Fruit fly (Drosophila melanogaster) whole organism, embryonic: ENCODE measurements around the gene chrb.

ENCODE experiments used
- Antp ChIP-seq: fragments of 200-800 bp; sonication (Bioruptor generic); optimal IDR thresholded peaks from 3 replicates; lab custom pipeline; 2016; ENCODE audit warnings: missing biosample characterization, missing genetic modification characterization
- B-H1 ChIP-seq: fragments of 200-800 bp; sonication (Bioruptor generic); IDR thresholded peaks from 3 replicates; pipeline ENCODE4 v1.3.6; 2022; ENCODE audit warnings: missing biosample characterization, missing genetic modification characterization
- B-H2 ChIP-seq: fragments of 200-800 bp; sonication (Bioruptor generic); optimal IDR thresholded peaks from 2 replicates; lab custom pipeline; 2018; ENCODE audit warnings: missing biosample characterization, mild to moderate bottlenecking, missing genetic modification characterization
- BtbVII ChIP-seq: fragments of 200-800 bp; sonication (Bioruptor generic); optimal IDR thresholded peaks from 3 replicates; lab custom pipeline; 2017; ENCODE audit warnings: missing biosample characterization, mild to moderate bottlenecking, missing genetic modification characterization
- CG10366 ChIP-seq: fragments of 200-800 bp; sonication (Bioruptor generic); IDR thresholded peaks from 2 replicates; pipeline ENCODE4 v1.3.6; 2022; ENCODE audit warnings: missing biosample characterization, missing genetic modification characterization
- CG11456 ChIP-seq: fragments of 200-800 bp; sonication (Bioruptor generic); IDR thresholded peaks from 3 replicates; pipeline ENCODE4 v1.3.6; 2022; ENCODE audit warnings: missing biosample characterization, missing genetic modification characterization
- CG11723 ChIP-seq: fragments of 200-800 bp; sonication (Bioruptor generic); optimal IDR thresholded peaks from 2 replicates; lab custom pipeline; 2017; ENCODE audit warnings: missing biosample characterization, mild to moderate bottlenecking, missing genetic modification characterization
- CG12071 ChIP-seq: fragments of 200-800 bp; sonication (Bioruptor generic); optimal IDR thresholded peaks from 3 replicates; lab custom pipeline; 2018; ENCODE audit warnings: missing biosample characterization, mild to moderate bottlenecking, missing genetic modification characterization
- CG12236 ChIP-seq: fragments of 200-800 bp; sonication (Bioruptor generic); optimal IDR thresholded peaks from 2 replicates; lab custom pipeline; 2016; ENCODE audit warnings: missing biosample characterization, missing genetic modification characterization
- CG1233 ChIP-seq: fragments of 200-800 bp; sonication (Bioruptor generic); optimal IDR thresholded peaks from 4 replicates; lab custom pipeline; 2018; ENCODE audit warnings: missing biosample characterization, mild to moderate bottlenecking, missing genetic modification characterization
- CG14860 ChIP-seq: fragments of 200-800 bp; sonication (Bioruptor generic); IDR thresholded peaks from 3 replicates; pipeline ENCODE4 v1.3.6; 2022; ENCODE audit warnings: missing biosample characterization, missing genetic modification characterization; ENCODE audit not compliant: partially characterized antibody
- CG15011 ChIP-seq: fragments of 200-800 bp; sonication (Bioruptor generic); optimal IDR thresholded peaks from 3 replicates; lab custom pipeline; 2018; ENCODE audit warnings: missing biosample characterization, mild to moderate bottlenecking, missing genetic modification characterization
- CG15269 ChIP-seq: fragments of 200-800 bp; sonication (Bioruptor generic); optimal IDR thresholded peaks from 2 replicates; lab custom pipeline; 2018; ENCODE audit warnings: missing biosample characterization, mild to moderate bottlenecking, missing genetic modification characterization, moderate library complexity
- CG15514 ChIP-seq: fragments of 200-800 bp; sonication (Bioruptor generic); optimal IDR thresholded peaks from 3 replicates; lab custom pipeline; 2017; ENCODE audit warnings: missing biosample characterization, missing genetic modification characterization, mild to moderate bottlenecking, moderate library complexity, missing genetic modification reagents
- CG1832 ChIP-seq: fragments of 200-800 bp; sonication (Bioruptor generic); optimal IDR thresholded peaks from 2 replicates; lab custom pipeline; 2017; ENCODE audit warnings: missing biosample characterization, mild to moderate bottlenecking, missing genetic modification characterization, inconsistent platforms
- CG2889 ChIP-seq: fragments of 200-800 bp; sonication (Bioruptor generic); IDR thresholded peaks from 3 replicates; pipeline ENCODE4 v1.3.6; 2022; ENCODE audit warnings: missing biosample characterization, missing genetic modification characterization
- CG30431 ChIP-seq: fragments of 200-800 bp; sonication (Bioruptor generic); optimal IDR thresholded peaks from 2 replicates; lab custom pipeline; 2017; ENCODE audit warnings: missing biosample characterization, missing genetic modification characterization
- CG31365 ChIP-seq: fragments of 200-800 bp; sonication (Bioruptor generic); optimal IDR thresholded peaks from 2 replicates; lab custom pipeline; 2018; ENCODE audit warnings: missing biosample characterization, mild to moderate bottlenecking, missing genetic modification characterization
- CG3407 ChIP-seq: fragments of 200-800 bp; sonication (Bioruptor generic); optimal IDR thresholded peaks from 2 replicates; lab custom pipeline; 2018; ENCODE audit warnings: missing biosample characterization, mild to moderate bottlenecking, missing genetic modification characterization
- CG4328 ChIP-seq: fragments of 200-800 bp; sonication (Bioruptor generic); optimal IDR thresholded peaks from 3 replicates; lab custom pipeline; 2017; ENCODE audit warnings: missing biosample characterization, missing genetic modification reagents, missing genetic modification characterization
- CG4404 ChIP-seq: fragments of 200-800 bp; sonication (Bioruptor generic); IDR thresholded peaks from 2 replicates; pipeline ENCODE4 v1.3.6; 2022; ENCODE audit warnings: missing biosample characterization, missing genetic modification characterization
- CG6765 ChIP-seq: fragments of 200-800 bp; sonication (Bioruptor generic); optimal IDR thresholded peaks from 3 replicates; lab custom pipeline; 2017; ENCODE audit warnings: missing biosample characterization, mild to moderate bottlenecking, missing genetic modification characterization
- CG7786 ChIP-seq: fragments of 200-800 bp; sonication (Bioruptor generic); optimal IDR thresholded peaks from 2 replicates; lab custom pipeline; 2016; ENCODE audit warnings: missing biosample characterization, missing genetic modification characterization
- CG7928 ChIP-seq: fragments of 200-800 bp; sonication (Bioruptor generic); optimal IDR thresholded peaks from 2 replicates; lab custom pipeline; 2017; ENCODE audit warnings: missing biosample characterization, mild to moderate bottlenecking, missing genetic modification characterization
- CG8281 ChIP-seq: fragments of 200-800 bp; sonication (Bioruptor generic); optimal IDR thresholded peaks from 2 replicates; lab custom pipeline; 2018; ENCODE audit warnings: missing biosample characterization, mild to moderate bottlenecking, missing genetic modification characterization, moderate library complexity
- CG8765 ChIP-seq: fragments of 200-800 bp; sonication (Bioruptor generic); IDR thresholded peaks from 2 replicates; pipeline ENCODE4 v1.3.6; 2022; ENCODE audit warnings: missing biosample characterization, missing genetic modification characterization
- CG8924 ChIP-seq: fragments of 200-800 bp; optimal IDR thresholded peaks from 3 replicates; lab custom pipeline; 2019; ENCODE audit warnings: missing biosample characterization, mild to moderate bottlenecking, missing genetic modification characterization, moderate library complexity
- CG8944 ChIP-seq: fragments of 200-800 bp; sonication (Bioruptor generic); optimal IDR thresholded peaks from 3 replicates; lab custom pipeline; 2016; ENCODE audit warnings: missing biosample characterization, missing genetic modification characterization
- CkIIα-i1 ChIP-seq: fragments of 200-800 bp; sonication (Bioruptor generic); IDR thresholded peaks from 2 replicates; pipeline ENCODE4 v1.3.6; 2022; ENCODE audit warnings: missing biosample characterization, missing genetic modification characterization
- CoRest ChIP-seq: fragments of 200-800 bp; sonication (Bioruptor generic); optimal IDR thresholded peaks from 3 replicates; lab custom pipeline; 2018; ENCODE audit warnings: missing biosample characterization, mild to moderate bottlenecking, missing genetic modification characterization, moderate library complexity
- HmgZ ChIP-seq: fragments of 200-800 bp; sonication (Bioruptor generic); optimal IDR thresholded peaks from 2 replicates; lab custom pipeline; 2018; ENCODE audit warnings: missing biosample characterization, mild to moderate bottlenecking, missing genetic modification characterization
- Lhr ChIP-seq: fragments of 200-800 bp; sonication (Bioruptor generic); optimal IDR thresholded peaks from 3 replicates; lab custom pipeline; 2017; ENCODE audit warnings: mild to moderate bottlenecking, missing biosample characterization, missing genetic modification reagents, missing genetic modification characterization
- MTF-1 ChIP-seq: fragments of 200-800 bp; sonication (Bioruptor generic); optimal IDR thresholded peaks from 2 replicates; lab custom pipeline; 2018; ENCODE audit warnings: missing biosample characterization, mild to moderate bottlenecking, missing genetic modification characterization, borderline replicate concordance
- Mrtf ChIP-seq: fragments of 200-800 bp; sonication (Bioruptor generic); IDR thresholded peaks from 3 replicates; pipeline ENCODE4 v1.3.6; 2022; ENCODE audit warnings: missing biosample characterization, missing genetic modification characterization
- Oaz ChIP-seq: fragments of 200-800 bp; sonication (Bioruptor generic); IDR thresholded peaks from 2 replicates; pipeline ENCODE4 v1.3.6; 2022; ENCODE audit warnings: missing biosample characterization, missing genetic modification characterization
- Poxn ChIP-seq: fragments of 200-800 bp; sonication (Bioruptor generic); IDR thresholded peaks from 2 replicates; pipeline ENCODE4 v1.3.6; 2022; ENCODE audit warnings: missing biosample characterization, missing genetic modification characterization
- Spps ChIP-seq: fragments of 200-800 bp; sonication (Bioruptor generic); optimal IDR thresholded peaks from 2 replicates; lab custom pipeline; 2018; ENCODE audit warnings: missing biosample characterization, mild to moderate bottlenecking, missing genetic modification characterization
- TFAM ChIP-seq: fragments of 200-800 bp; sonication (Bioruptor generic); optimal IDR thresholded peaks from 2 replicates; lab custom pipeline; 2017; ENCODE audit warnings: missing biosample characterization, missing genetic modification characterization, inconsistent platforms
- Trl ChIP-seq, 3 experiments: fragments of >200 bp in 2 of 3; fragments of 200-800 bp in 1 of 3; sonication (Bioruptor generic) in 1 of 3; optimal IDR thresholded peaks; 2 replicates in 1 of 3; 3 replicates in 2 of 3; lab custom pipeline; 2016 to 2017; ENCODE audit warnings: missing biosample characterization in 1 of 3, missing genetic modification characterization in 1 of 3
- ato ChIP-seq: fragments of 200-800 bp; sonication (Bioruptor generic); IDR thresholded peaks from 2 replicates; pipeline ENCODE4 v1.3.6; 2022; ENCODE audit warnings: missing biosample characterization, missing genetic modification characterization; ENCODE audit not compliant: partially characterized antibody
- chinmo ChIP-seq: fragments of 200-800 bp; sonication (Bioruptor generic); IDR thresholded peaks from 4 replicates; pipeline ENCODE4 v1.3.6; 2022; ENCODE audit warnings: missing biosample characterization, missing genetic modification characterization; ENCODE audit not compliant: partially characterized antibody
- ewg ChIP-seq: fragments of 200-800 bp; sonication (Bioruptor generic); optimal IDR thresholded peaks from 3 replicates; lab custom pipeline; 2017; ENCODE audit warnings: mild to moderate bottlenecking, missing biosample characterization, missing genetic modification reagents, missing genetic modification characterization
- fd102C ChIP-seq: fragments of 200-800 bp; sonication (Bioruptor generic); optimal IDR thresholded peaks from 2 replicates; lab custom pipeline; 2018; ENCODE audit warnings: missing biosample characterization, mild to moderate bottlenecking, missing genetic modification characterization, moderate library complexity
- fru ChIP-seq: fragments of >200 bp; optimal IDR thresholded peaks from 2 replicates; lab custom pipeline; 2017
- fu2 ChIP-seq: fragments of 200-800 bp; sonication (Bioruptor generic); optimal IDR thresholded peaks from 2 replicates; lab custom pipeline; 2016; ENCODE audit warnings: missing biosample characterization, missing genetic modification characterization
- h ChIP-seq: fragments of >200 bp; optimal IDR thresholded peaks from 2 replicates; lab custom pipeline; 2017
- hth ChIP-seq: fragments of >200 bp; optimal IDR thresholded peaks from 2 replicates; lab custom pipeline; 2017; ENCODE audit warnings: inconsistent platforms
- jumu ChIP-seq: fragments of 200-800 bp; sonication (Bioruptor generic); optimal IDR thresholded peaks from 3 replicates; lab custom pipeline; 2016; ENCODE audit warnings: missing biosample characterization, missing genetic modification characterization
- nau ChIP-seq: fragments of 200-800 bp; sonication (Bioruptor generic); optimal IDR thresholded peaks from 3 replicates; lab custom pipeline; 2017; ENCODE audit warnings: missing biosample characterization, mild to moderate bottlenecking, missing genetic modification characterization, missing genetic modification reagents
- pb ChIP-seq: fragments of 200-800 bp; sonication (Bioruptor generic); optimal IDR thresholded peaks from 3 replicates; lab custom pipeline; 2016; ENCODE audit warnings: missing biosample characterization, missing genetic modification characterization
- toy ChIP-seq: fragments of 200-800 bp; sonication (Bioruptor generic); IDR thresholded peaks from 2 replicates; pipeline ENCODE4 v1.3.6; 2022; ENCODE audit warnings: missing biosample characterization, missing genetic modification characterization
- z ChIP-seq: fragments of 200-800 bp; sonication (Bioruptor generic); IDR thresholded peaks from 3 replicates; pipeline ENCODE4 v1.3.6; 2022; ENCODE audit warnings: missing biosample characterization, missing genetic modification characterization

The chrb gene

dm6 chr3L:11540330-11540702, 53.0 kb downstream of the chrb start (continued):
- TF ChIP-seq pb (GFP tag; lab: Kevin White, UChicago) (no peak), h (lab: Kevin White, UChicago) (no peak), Lhr (GFP tag; lab: Kevin White, UChicago) (no peak), MTF-1 (GFP tag; lab: Kevin White, UChicago) (peak; percentile 5), BtbVII (GFP tag; lab: Kevin White, UChicago) (peak; percentile 61), CG3407 (peak; percentile 63), B-H2 (GFP tag; lab: Kevin White, UChicago) (no peak), fru (lab: Kevin White, UChicago) (no peak), CG12236 (no peak), hth (lab: Kevin White, UChicago) (no peak), ato (no peak), z (GFP tag; lab: Robert Waterston, UW) (no peak), CG4404 (no peak), CG8944 (GFP tag; lab: Kevin White, UChicago) (peak; percentile 19), CG11723 (GFP tag; lab: Kevin White, UChicago) (peak; percentile 44), CG15514 (peak; percentile 54), nau (GFP tag; lab: Kevin White, UChicago) (peak; percentile 64), CG1233 (peak; percentile 30), CG4328 (peak; percentile 6), Spps (tag; lab: Kevin White, UChicago) (no peak), CG14860 (GFP tag; lab: Robert Waterston, UW) (no peak), Oaz (no peak), HmgZ (tag; lab: Kevin White, UChicago) (no peak), CG8924 (tag; lab: Kevin White, UChicago) (no peak), chinmo (GFP tag; lab: Robert Waterston, UW) (peak; percentile 3; the same call in 1 of the 4 replicates), CG8765 (GFP tag; lab: Robert Waterston, UW) (no peak), CG2889 (GFP tag; lab: Robert Waterston, UW) (no peak), B-H1 (GFP tag; lab: Robert Waterston, UW) (no peak; the same call in 2 of the 3 replicates), CG15011 (GFP tag; lab: Kevin White, UChicago) (peak; percentile 13), CG7928 (GFP tag; lab: Kevin White, UChicago) (no peak), toy (no peak), CG11456 (GFP tag; lab: Robert Waterston, UW) (0 out of 3 replicates have a peak, but pooled peaks have one; percentile 43), CG30431 (no peak), Poxn (GFP tag; lab: Robert Waterston, UW) (no peak), TFAM (GFP tag; lab: Kevin White, UChicago) (no peak), ewg (no peak), CG6765 (GFP tag; lab: Kevin White, UChicago) (no peak), Trl (optimal IDR thresholded peaks at IDR 0.05; lab: Kevin White, UChicago) (no peak), Trl (GFP tag; optimal IDR thresholded peaks at IDR 0.05; lab: Kevin White, UChicago) (peak; percentile 17), fd102C (GFP tag; lab: Kevin White, UChicago) (no peak), CG8281 (tag; lab: Kevin White, UChicago) (no peak), Mrtf (no peak), CkIIα-i1 (no peak), fu2 (no peak), CG15269 (tag; lab: Kevin White, UChicago) (no peak), Antp (GFP tag; lab: Kevin White, UChicago) (no peak), CG31365 (tag; lab: Kevin White, UChicago) (no peak), CG10366 (GFP tag; lab: Robert Waterston, UW) (no peak), CG12071 (GFP tag; lab: Kevin White, UChicago) (peak; percentile 72), jumu (GFP tag; lab: Kevin White, UChicago) (no peak), CG7786 (GFP tag; lab: Kevin White, UChicago) (no peak), CG1832 (no peak), CoRest (tag; lab: Kevin White, UChicago) (peak; percentile 5)
